Worm (Caenorhabditis elegans): Measurements from ENCODE around the gene Y37D8A.26.

- TF ChIP-seq ztf-23 (GFP tag; IDR thresholded peaks at IDR 0.05) = no peak
- no peak for TF ChIP-seq flt-1 (GFP tag; IDR thresholded peaks at IDR 0.05)
- no peak for TF ChIP-seq ref-1 (GFP tag; conservative IDR thresholded peaks at IDR 0.05)
- no peak for TF ChIP-seq klf-2 (GFP tag; conservative IDR thresholded peaks at IDR 0.05)
These were observed 17.6 kb downstream of the Y37D8A.26 start, which contains the start of gene Y37D8A.4 for ce11 chrIII:12838913-12839366.
